Worm (Caenorhabditis elegans) whole organism, L4 larva: Measurements from ENCODE around the gene alg-1.

ENCODE experiments used
- D1046.2 ChIP-seq: fragments of 200-800 bp; sonication (Bioruptor generic); IDR thresholded peaks from 2 replicates; pipeline ENCODE4 v1.3.6; 2022; ENCODE audit warnings: missing genetic modification characterization, missing compliant biosample characterization
- F37D6.2 ChIP-seq: sonication (generic microtip); optimal IDR thresholded peaks from 2 replicates; lab custom pipeline; 2016; ENCODE audit warnings: mild to moderate bottlenecking, missing genetic modification characterization, missing compliant biosample characterization
- F49E8.2 ChIP-seq: sonication (generic microtip); optimal IDR thresholded peaks from 2 replicates; lab custom pipeline; 2016; ENCODE audit warnings: missing compliant biosample characterization, mild to moderate bottlenecking, missing genetic modification characterization, borderline replicate concordance
- Y75B8A.6 ChIP-seq: fragments of 200-800 bp; sonication (Bioruptor generic); IDR thresholded peaks from 2 replicates; pipeline ENCODE4 v1.3.6; 2022; ENCODE audit warnings: missing genetic modification reagents, missing genetic modification characterization, missing compliant biosample characterization
- aha-1 ChIP-seq: fragments of 150-350 bp; peaks from one replicate; lab custom pipeline; 2014; ENCODE audit warnings: missing biosample characterization, missing genetic modification characterization
- ceh-28 ChIP-seq: fragments of 150-350 bp; optimal IDR thresholded peaks from 2 replicates; lab custom pipeline; 2014; ENCODE audit warnings: missing biosample characterization, missing genetic modification reagents, missing genetic modification characterization
- ceh-32 ChIP-seq: sonication (generic microtip); optimal IDR thresholded peaks from 2 replicates; lab custom pipeline; 2016; ENCODE audit warnings: mild to moderate bottlenecking, missing genetic modification characterization, missing compliant biosample characterization; ENCODE audit not compliant: poor library complexity
- ceh-82 ChIP-seq: sonication (generic microtip); optimal IDR thresholded peaks from 2 replicates; lab custom pipeline; 2017; ENCODE audit warnings: missing biosample characterization, missing genetic modification characterization
- ces-1 ChIP-seq: fragments of 150-350 bp; sonication (generic microtip); optimal IDR thresholded peaks from 4 replicates; lab custom pipeline; 2014; ENCODE audit warnings: missing biosample characterization, missing genetic modification reagents, missing genetic modification characterization
- cey-2 ChIP-seq: sonication (generic microtip); optimal IDR thresholded peaks from 3 replicates; lab custom pipeline; 2017; ENCODE audit warnings: missing genetic modification characterization, mild to moderate bottlenecking, missing compliant biosample characterization, antibody characterized with exemption, borderline replicate concordance; ENCODE audit not compliant: insufficient read depth
- ctbp-1 ChIP-seq: fragments of 200-800 bp; sonication (Bioruptor generic); IDR thresholded peaks from 2 replicates; pipeline ENCODE4 v1.3.6; 2022; ENCODE audit warnings: missing genetic modification reagents, missing genetic modification characterization, missing compliant biosample characterization
- daf-16 ChIP-seq, 3 experiments: sonication (generic microtip); optimal IDR thresholded peaks; 2 replicates each; lab custom pipeline; 2016 to 2017; ENCODE audit warnings: missing genetic modification characterization in 3 of 3, missing genetic modification reagents in 3 of 3, mild to moderate bottlenecking in 2 of 3, missing compliant biosample characterization in 2 of 3, missing biosample characterization in 1 of 3, moderate library complexity in 1 of 3
- dmd-8 ChIP-seq: fragments of 200-800 bp; sonication (Bioruptor generic); IDR thresholded peaks from 2 replicates; pipeline ENCODE4 v1.3.6; 2022; ENCODE audit warnings: missing genetic modification characterization, missing compliant biosample characterization
- egl-43 ChIP-seq: fragments of 200-800 bp; sonication (Bioruptor generic); IDR thresholded peaks from 2 replicates; pipeline ENCODE4 v1.3.6; 2022; ENCODE audit warnings: missing genetic modification reagents, missing genetic modification characterization, missing compliant biosample characterization
- fkh-10 ChIP-seq: fragments of 150-350 bp; optimal IDR thresholded peaks from 2 replicates; lab custom pipeline; 2014; ENCODE audit warnings: missing biosample characterization, missing genetic modification reagents, missing genetic modification characterization
- gei-8 ChIP-seq: fragments of 200-800 bp; sonication (Bioruptor generic); optimal IDR thresholded peaks from 2 replicates; lab custom pipeline; 2018; ENCODE audit warnings: mild to moderate bottlenecking, missing genetic modification characterization, missing compliant biosample characterization
- jun-1 ChIP-seq: fragments of 150-350 bp; optimal IDR thresholded peaks from 2 replicates; lab custom pipeline; 2014; ENCODE audit warnings: missing biosample characterization, missing genetic modification reagents, missing genetic modification characterization
- lin-39 ChIP-seq: fragments of 150-350 bp; optimal IDR thresholded peaks from 2 replicates; lab custom pipeline; 2014; ENCODE audit warnings: missing biosample characterization, missing genetic modification reagents, missing genetic modification characterization
- lir-3 ChIP-seq: sonication (generic microtip); optimal IDR thresholded peaks from 2 replicates; lab custom pipeline; 2016; ENCODE audit warnings: mild to moderate bottlenecking, missing genetic modification characterization, missing compliant biosample characterization
- madf-5 ChIP-seq, 2 experiments: fragments of 200-800 bp; sonication (Bioruptor generic); IDR thresholded peaks; 2 replicates each; pipeline ENCODE4 v1.3.6; 2022; ENCODE audit warnings: missing compliant biosample characterization in 2 of 2, missing genetic modification characterization in 2 of 2
- madf-9 ChIP-seq: fragments of 200-800 bp; sonication (Bioruptor generic); conservative IDR thresholded peaks from 2 replicates; pipeline ENCODE4 v1.3.6; 2022; ENCODE audit warnings: missing genetic modification reagents, missing genetic modification characterization, missing compliant biosample characterization
- nhr-102 ChIP-seq: sonication (generic microtip); optimal IDR thresholded peaks from 2 replicates; lab custom pipeline; 2016; ENCODE audit warnings: mild to moderate bottlenecking, missing genetic modification characterization, moderate library complexity, missing compliant biosample characterization
- nhr-25 ChIP-seq: sonication (generic microtip); optimal IDR thresholded peaks from 2 replicates; lab custom pipeline; 2017; ENCODE audit warnings: missing genetic modification characterization, mild to moderate bottlenecking, missing compliant biosample characterization, antibody characterized with exemption, moderate library complexity, borderline replicate concordance; ENCODE audit not compliant: insufficient read depth
- nhr-28 ChIP-seq: fragments of 150-350 bp; optimal IDR thresholded peaks from 2 replicates; lab custom pipeline; 2014; ENCODE audit warnings: missing biosample characterization, missing genetic modification characterization
- nhr-6 ChIP-seq: fragments of 150-350 bp; optimal IDR thresholded peaks from 2 replicates; lab custom pipeline; 2014; ENCODE audit warnings: missing biosample characterization, missing genetic modification characterization
- nhr-77 ChIP-seq: fragments of 150-350 bp; optimal IDR thresholded peaks from 2 replicates; lab custom pipeline; 2014; ENCODE audit warnings: missing biosample characterization, missing genetic modification characterization
- set-16 ChIP-seq: fragments of 200-800 bp; sonication (Bioruptor generic); IDR thresholded peaks from 2 replicates; pipeline ENCODE4 v1.3.6; 2022; ENCODE audit warnings: missing genetic modification reagents, missing genetic modification characterization, missing compliant biosample characterization
- skn-1 ChIP-seq: fragments of 150-350 bp; optimal IDR thresholded peaks from 2 replicates; lab custom pipeline; 2014; ENCODE audit warnings: missing biosample characterization, missing genetic modification characterization
- spr-1 ChIP-seq: sonication (generic microtip); optimal IDR thresholded peaks from 2 replicates; lab custom pipeline; 2016; ENCODE audit warnings: mild to moderate bottlenecking, missing genetic modification characterization, missing compliant biosample characterization
- tag-97 ChIP-seq: fragments of 200-800 bp; sonication (Bioruptor generic); IDR thresholded peaks from 2 replicates; pipeline ENCODE4 v1.3.6; 2022; ENCODE audit warnings: missing genetic modification characterization, missing compliant biosample characterization
- unc-62 ChIP-seq, 3 experiments: fragments of 150-350 bp in 1 of 3; sonication (generic microtip); optimal IDR thresholded peaks in 2 of 3; peaks in 1 of 3; 1 replicate in 1 of 3; 2 replicates in 2 of 3; lab custom pipeline; 2014 to 2017; ENCODE audit warnings: missing biosample characterization in 3 of 3, missing genetic modification characterization in 3 of 3, missing genetic modification reagents in 3 of 3, missing genotype in 1 of 3
- zag-1 ChIP-seq: fragments of 150-350 bp; optimal IDR thresholded peaks from 2 replicates; lab custom pipeline; 2014; ENCODE audit warnings: missing biosample characterization, missing genetic modification characterization
- zfp-3 ChIP-seq: fragments of 200-800 bp; sonication (Bioruptor generic); conservative IDR thresholded peaks from 2 replicates; pipeline ENCODE4 v1.3.6; 2022; ENCODE audit warnings: missing genetic modification reagents, missing genetic modification characterization, missing compliant biosample characterization
- zip-2 ChIP-seq: fragments of 150-350 bp; optimal IDR thresholded peaks from 2 replicates; lab custom pipeline; 2014; ENCODE audit warnings: missing biosample characterization, missing genetic modification characterization
- ztf-7 ChIP-seq: fragments of 150-350 bp; optimal IDR thresholded peaks from 2 replicates; lab custom pipeline; 2014; ENCODE audit warnings: missing biosample characterization, missing genetic modification characterization

The alg-1 gene

ce11 chrX:13948810-13949209, at the start of gene alg-1:
alg-1 (plus strand) TSS chrX:13949110.
- TF ChIP-seq ceh-28 (tag; lab: Kevin White, UChicago): no peak
- TF ChIP-seq fkh-10 (GFP tag; lab: Kevin White, UChicago): no peak
- no peak for TF ChIP-seq jun-1 (tag; lab: Kevin White, UChicago)
- no peak for TF ChIP-seq ces-1 (GFP tag; lab: Kevin White, UChicago)
- TF ChIP-seq nhr-25 (tag; lab: Kevin White, UChicago): no peak
- TF ChIP-seq egl-43 (GFP tag; lab: Robert Waterston, UW): no peak
- TF ChIP-seq ctbp-1 (GFP tag; lab: Robert Waterston, UW): no peak
- no peak for TF ChIP-seq nhr-77 (tag; lab: Kevin White, UChicago)
- no peak for TF ChIP-seq skn-1 (tag; lab: Kevin White, UChicago)
- no peak for TF ChIP-seq zag-1 (tag; lab: Kevin White, UChicago)
- TF ChIP-seq lir-3 (tag; lab: Kevin White, UChicago): no peak
- TF ChIP-seq nhr-28 (tag; lab: Kevin White, UChicago): no peak
- TF ChIP-seq nhr-102 (tag; lab: Kevin White, UChicago): no peak

DNA sequence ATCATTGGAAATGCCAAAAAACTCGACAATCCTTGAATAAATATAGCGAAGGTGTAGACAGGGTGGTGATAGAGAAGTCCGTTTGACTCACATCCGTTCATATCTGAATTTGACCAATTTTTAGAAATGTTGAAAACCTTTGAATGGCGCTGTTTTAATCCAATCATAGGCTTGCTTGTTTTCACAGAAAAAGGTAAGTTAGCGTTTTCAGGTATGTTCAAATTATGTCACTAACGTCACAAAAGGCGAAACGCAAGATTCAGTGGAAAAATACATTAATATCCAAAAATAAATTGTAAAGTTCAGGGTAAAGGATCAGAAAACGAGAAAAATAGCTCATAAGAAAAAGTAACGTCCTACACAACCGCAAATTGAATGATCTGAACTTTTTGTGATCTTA, 48.9 kb upstream of the alg-1 start, which contains the start of gene sra-38:
Gene sra-38 (minus strand): TSS at position 101 of the 400 bp plus-strand sequence.
- TF ChIP-seq zag-1 (tag; lab: Kevin White, UChicago) (no peak), dmd-8 (GFP tag; lab: Robert Waterston, UW) (no peak), ceh-32 (tag; lab: Kevin White, UChicago) (no peak), tag-97 (no peak), madf-5 (GFP tag; IDR thresholded peaks at IDR 0.05; lab: Robert Waterston, UW) (no peak)

- TF ChIP-seq ztf-7 (tag; lab: Kevin White, UChicago) (no peak), gei-8 (no peak), spr-1 (tag; lab: Kevin White, UChicago) (no peak), set-16 (no peak), ceh-32 (tag; lab: Kevin White, UChicago) (no peak), F37D6.2 (tag; lab: Kevin White, UChicago) (no peak), zip-2 (tag; lab: Kevin White, UChicago) (no peak), unc-62 (GFP tag; optimal IDR thresholded peaks at IDR 0.05 in 1 of 2; lab: Kevin White, UChicago) (no peak), unc-62 (tag; optimal IDR thresholded peaks at IDR 0.05; lab: Kevin White, UChicago) (no peak), daf-16 (GFP tag; optimal IDR thresholded peaks at IDR 0.05; lab: Kevin White, UChicago) (no peak), daf-16 (tag; optimal IDR thresholded peaks at IDR 0.05; lab: Kevin White, UChicago) (no peak), lin-39 (tag; lab: Kevin White, UChicago) (no peak), Y75B8A.6 (GFP tag; lab: Robert Waterston, UW) (no peak), F49E8.2 (tag; lab: Kevin White, UChicago) (no peak), cey-2 (tag; lab: Kevin White, UChicago) (no peak)
- TF ChIP-seq, all 104 proteins: peak for 0
Observed at ce11 chrX:13903328-13903727, 45.6 kb upstream of the alg-1 start, which contains the start of gene sra-39. sra-39 (minus strand) TSS chrX:13903428.

DNA sequence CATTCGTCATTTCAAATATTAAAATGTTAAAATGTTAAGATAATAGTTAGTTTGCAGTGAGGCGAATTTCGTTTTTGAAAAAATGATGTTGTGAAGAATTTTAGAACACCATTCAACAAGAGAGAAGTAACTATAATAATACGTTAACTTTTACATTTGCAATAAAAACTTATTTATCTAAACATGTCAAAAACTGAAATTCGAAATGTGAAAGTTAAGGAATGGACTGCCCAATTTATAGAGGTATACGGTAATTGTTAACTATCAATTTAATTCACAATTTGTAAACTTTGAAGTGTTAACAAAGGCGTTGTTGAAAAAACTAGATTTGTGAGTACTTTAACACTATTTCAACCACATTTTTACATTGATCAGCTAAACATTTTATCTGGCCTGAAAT, 45.1 kb upstream of the alg-1 start:
- no peak for TF ChIP-seq madf-9
- TF ChIP-seq D1046.2: no peak
- no peak for TF ChIP-seq nhr-6
- no peak for TF ChIP-seq lin-39 (tag; lab: Kevin White, UChicago)
- TF ChIP-seq aha-1 (tag; lab: Kevin White, UChicago): peak; percentile 94
- TF ChIP-seq zfp-3 (GFP tag; lab: Robert Waterston, UW): no peak
- TF ChIP-seq ceh-82 (tag; lab: Kevin White, UChicago): no peak
